Worm (Caenorhabditis elegans) whole organism, L4/young adult: Measurements from ENCODE around the gene srh-217.

Experiments used
- W03F9.2 ChIP-seq: fragments of 150-350 bp; optimal IDR thresholded peaks from 2 replicates; lab custom pipeline; 2014; ENCODE audit warnings: missing biosample characterization, missing genetic modification characterization
- dao-5 ChIP-seq: sonication (generic microtip); optimal IDR thresholded peaks from 2 replicates; lab custom pipeline; 2016; ENCODE audit warnings: missing genotype, missing genetic modification characterization, moderate library complexity, missing compliant biosample characterization
- him-1 ChIP-seq: sonication (generic microtip); optimal IDR thresholded peaks from 2 replicates; lab custom pipeline; 2016; ENCODE audit warnings: missing genotype, missing genetic modification reagents, missing genetic modification characterization, missing compliant biosample characterization

The srh-217 gene

DNA sequence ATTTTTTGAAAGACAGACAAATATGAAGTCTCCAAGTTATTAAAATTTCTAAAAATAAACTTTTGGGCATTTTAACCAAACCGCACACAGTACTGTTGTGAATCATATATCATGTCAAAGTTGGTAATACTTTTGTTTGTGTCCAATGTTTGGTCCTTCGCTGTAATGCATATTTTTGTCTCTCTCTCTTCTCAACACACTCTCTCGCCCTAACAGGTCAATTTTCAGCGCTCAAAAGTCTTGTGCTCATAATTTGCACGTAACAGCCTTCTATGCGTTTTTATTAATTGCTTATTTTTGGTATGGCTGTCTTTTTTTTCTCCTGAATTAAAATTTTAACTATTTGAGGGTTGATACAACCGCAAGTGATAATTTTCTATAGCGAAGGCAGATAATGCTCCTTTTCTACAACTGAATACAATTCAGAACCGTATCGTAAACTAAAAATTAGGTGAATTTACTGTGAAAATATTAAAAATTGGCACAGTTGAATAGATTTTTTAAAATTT is 33.5 kb downstream of the srh-217 start:
- TF ChIP-seq him-1 (tag; lab: Kevin White, UChicago) (no peak), dao-5 (tag; lab: Kevin White, UChicago) (no peak), W03F9.2 (tag; lab: Kevin White, UChicago) (no peak)

DNA sequence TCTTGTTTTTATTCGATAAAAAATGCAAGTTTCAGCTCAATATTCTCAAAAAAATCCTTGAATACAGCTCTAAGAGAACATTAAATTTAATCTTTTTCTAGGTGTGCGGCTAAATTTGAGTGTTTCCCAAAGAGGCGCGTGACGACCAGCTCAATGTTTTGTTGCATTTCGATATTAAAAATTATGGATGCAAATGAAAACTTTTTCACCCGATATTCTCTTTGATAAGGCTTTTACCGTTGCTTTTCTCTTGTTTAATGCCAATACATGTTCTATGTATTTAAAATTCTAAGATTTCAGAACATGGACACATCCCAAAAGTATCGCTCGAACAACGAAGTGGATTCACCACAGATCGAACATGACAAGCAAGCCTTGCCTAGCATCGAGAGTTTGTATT is 37.1 kb downstream of the srh-217 start, which contains the start of gene F19B2.6:
TSS of gene F19B2.6 (plus strand) at position 301 of the 400 bp plus-strand sequence.
- TF ChIP-seq him-1 (tag; lab: Kevin White, UChicago) (no peak), W03F9.2 (tag; lab: Kevin White, UChicago) (no peak), dao-5 (tag; lab: Kevin White, UChicago) (no peak)

DNA sequence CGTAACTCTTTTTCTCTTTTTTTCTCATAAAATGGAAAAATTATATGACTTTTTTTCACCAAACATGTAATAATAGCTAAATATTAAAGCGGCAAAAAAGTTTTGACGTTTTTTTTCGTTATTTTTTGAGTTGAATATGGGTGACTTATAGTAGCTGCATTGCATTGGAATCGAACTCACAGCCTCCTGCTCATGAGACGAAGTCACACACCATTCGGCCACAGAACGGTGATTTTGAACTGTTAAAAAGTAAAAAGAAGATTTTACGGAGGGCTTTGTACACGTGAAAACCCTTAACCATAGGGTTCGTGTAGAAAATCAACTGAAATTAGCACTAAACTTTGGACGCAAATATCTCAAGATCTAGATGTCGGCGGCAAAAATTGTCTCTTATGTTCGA is 43.5 kb downstream of the srh-217 start:
- TF ChIP-seq W03F9.2 (tag; lab: Kevin White, UChicago) (no peak), him-1 (tag; lab: Kevin White, UChicago) (no peak), dao-5 (tag; lab: Kevin White, UChicago) (no peak)

DNA sequence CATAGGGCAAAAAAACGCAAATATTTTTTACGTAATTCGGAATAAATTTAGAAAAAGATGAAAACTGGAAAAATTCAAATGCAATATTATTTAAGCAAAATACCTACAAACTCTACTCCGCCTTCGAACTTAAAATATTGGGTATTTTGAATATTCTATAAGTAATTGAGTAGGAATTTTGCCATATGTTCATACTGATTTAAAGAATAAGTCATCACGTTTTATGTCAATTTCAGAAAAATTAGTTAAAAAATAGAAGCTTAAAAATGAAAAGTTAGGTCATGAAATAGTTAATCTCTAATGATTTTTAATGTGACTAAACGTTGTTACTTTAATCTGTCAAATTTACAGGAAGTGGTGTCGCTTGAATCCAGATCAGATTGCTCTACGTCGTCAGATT is 43.9 kb downstream of the srh-217 start, which contains the start of gene F19B2.7:
TSS of gene F19B2.7 (plus strand) at position 301 of the 400 bp plus-strand sequence.
- TF ChIP-seq W03F9.2 (tag; lab: Kevin White, UChicago) (no peak), him-1 (tag; lab: Kevin White, UChicago) (no peak), dao-5 (tag; lab: Kevin White, UChicago) (no peak)

DNA sequence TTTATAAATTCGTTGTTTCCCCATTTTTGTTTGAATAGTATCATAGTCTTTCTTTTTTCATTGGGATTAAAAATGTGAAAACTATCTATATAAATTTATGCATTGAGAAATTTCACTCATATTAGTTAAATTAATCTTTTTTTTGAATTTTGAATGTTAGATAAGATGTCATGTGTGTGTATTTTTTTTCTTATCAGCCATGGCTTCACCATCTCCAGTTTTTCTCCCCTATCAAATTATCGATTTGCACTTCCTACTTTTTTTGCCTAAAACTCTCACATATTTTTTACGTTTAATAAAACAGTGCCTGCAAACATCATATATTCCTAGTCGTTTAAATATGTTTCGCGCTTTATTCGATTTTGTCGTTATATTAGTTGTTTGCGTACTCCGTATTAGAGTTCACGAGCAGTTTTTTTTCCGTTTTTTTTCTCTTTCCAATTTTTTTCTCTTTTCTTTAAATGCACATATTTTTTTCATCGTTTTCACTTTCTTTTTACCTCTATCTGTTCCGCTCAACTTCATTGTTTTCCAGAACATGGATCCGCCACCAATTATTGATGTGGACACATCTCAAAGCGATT is 47.6 kb downstream of the srh-217 start, which contains the start of gene Y113G7A.13:
TSS of gene Y113G7A.13 (plus strand) at position 534 of the 584 bp plus-strand sequence.
- no peak for TF ChIP-seq dao-5 (tag; lab: Kevin White, UChicago)
- TF ChIP-seq W03F9.2 (tag; lab: Kevin White, UChicago), result no peak
- no peak for TF ChIP-seq him-1 (tag; lab: Kevin White, UChicago)

DNA sequence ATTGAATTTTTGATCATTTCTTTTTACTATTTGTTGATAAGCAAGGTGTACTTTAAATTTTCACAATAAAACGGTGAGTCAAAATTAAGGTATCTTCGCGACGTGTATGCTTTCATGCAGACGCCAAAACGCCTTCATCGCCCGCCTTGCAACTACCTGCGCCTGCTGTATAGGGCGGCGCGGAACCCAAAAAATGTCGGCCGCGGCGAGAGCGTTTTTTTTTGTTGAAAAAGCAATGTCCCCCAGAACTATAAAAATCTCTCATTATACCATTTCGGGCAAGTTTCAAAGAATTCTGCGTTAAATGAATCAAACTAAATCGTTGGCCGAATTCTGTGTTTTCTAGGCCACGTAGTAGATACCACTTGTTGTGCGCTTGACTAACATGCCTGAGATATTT is 51.6 kb downstream of the srh-217 start:
- TF ChIP-seq W03F9.2 (tag; lab: Kevin White, UChicago) (no peak), dao-5 (tag; lab: Kevin White, UChicago) (no peak), him-1 (tag; lab: Kevin White, UChicago) (no peak)
